Fruit fly (Drosophila melanogaster) whole organism, embryonic: Measurements from ENCODE around the gene Plzf.

Experiments
- C15 ChIP-seq: fragments of 200-800 bp; sonication (Bioruptor generic); IDR thresholded peaks from 3 replicates; pipeline ENCODE4 v1.3.6; 2022; ENCODE audit warnings: missing biosample characterization, missing genetic modification characterization
- CG10147 ChIP-seq: fragments of 200-800 bp; sonication (Bioruptor generic); optimal IDR thresholded peaks from 2 replicates; lab custom pipeline; 2019; ENCODE audit warnings: missing biosample characterization, mild to moderate bottlenecking, missing genetic modification characterization, moderate library complexity
- CG10979 ChIP-seq: fragments of 200-800 bp; sonication (Bioruptor generic); optimal IDR thresholded peaks from 2 replicates; lab custom pipeline; 2018; ENCODE audit warnings: missing biosample characterization, mild to moderate bottlenecking, missing genetic modification characterization, moderate library complexity
- CG11093 ChIP-seq: fragments of 200-800 bp; sonication (Bioruptor generic); IDR thresholded peaks from 3 replicates; pipeline ENCODE4 v1.3.6; 2022; ENCODE audit warnings: missing biosample characterization, missing genetic modification characterization
- CG12769 ChIP-seq: fragments of 200-800 bp; sonication (Bioruptor generic); optimal IDR thresholded peaks from 2 replicates; lab custom pipeline; 2019; ENCODE audit warnings: missing biosample characterization, mild to moderate bottlenecking, missing genetic modification characterization, moderate library complexity
- CG1529 ChIP-seq: fragments of 200-800 bp; sonication (Bioruptor generic); optimal IDR thresholded peaks from 3 replicates; lab custom pipeline; 2018; ENCODE audit warnings: missing biosample characterization, missing genetic modification characterization
- CG16813 ChIP-seq: fragments of 200-800 bp; sonication (Bioruptor generic); IDR thresholded peaks from 3 replicates; pipeline ENCODE4 v1.3.6; 2022; ENCODE audit warnings: missing biosample characterization, missing genetic modification characterization; ENCODE audit not compliant: partially characterized antibody
- CG17328 ChIP-seq: fragments of 200-800 bp; sonication (Bioruptor generic); IDR thresholded peaks from 2 replicates; pipeline ENCODE4 v1.3.6; 2022; ENCODE audit warnings: missing biosample characterization, missing genetic modification characterization
- CG17385 ChIP-seq: fragments of 200-800 bp; sonication (Bioruptor generic); optimal IDR thresholded peaks from 3 replicates; lab custom pipeline; 2018; ENCODE audit warnings: missing biosample characterization, mild to moderate bottlenecking, missing genetic modification characterization
- CG17802 ChIP-seq: fragments of 200-800 bp; sonication (Bioruptor generic); optimal IDR thresholded peaks from 2 replicates; lab custom pipeline; 2018; ENCODE audit warnings: missing biosample characterization, mild to moderate bottlenecking, missing genetic modification characterization, moderate library complexity
- CG18599 ChIP-seq: fragments of 200-800 bp; sonication (Bioruptor generic); optimal IDR thresholded peaks from 3 replicates; lab custom pipeline; 2017; ENCODE audit warnings: missing biosample characterization, missing genetic modification characterization, mild to moderate bottlenecking, moderate library complexity, missing genetic modification reagents
- CG31365 ChIP-seq: fragments of 200-800 bp; sonication (Bioruptor generic); optimal IDR thresholded peaks from 2 replicates; lab custom pipeline; 2018; ENCODE audit warnings: missing biosample characterization, mild to moderate bottlenecking, missing genetic modification characterization
- CG4360 ChIP-seq: fragments of 200-800 bp; sonication (Bioruptor generic); IDR thresholded peaks from 2 replicates; pipeline ENCODE4 v1.3.6; 2022; ENCODE audit warnings: missing biosample characterization, missing genetic modification characterization
- CG4707 ChIP-seq: fragments of 200-800 bp; sonication (Bioruptor generic); optimal IDR thresholded peaks from 2 replicates; lab custom pipeline; 2018; ENCODE audit warnings: missing biosample characterization, mild to moderate bottlenecking, missing genetic modification characterization, moderate library complexity
- CG6654 ChIP-seq: fragments of 200-800 bp; sonication (Bioruptor generic); optimal IDR thresholded peaks from 2 replicates; lab custom pipeline; 2017; ENCODE audit warnings: missing biosample characterization, mild to moderate bottlenecking, missing genetic modification characterization
- CG7928 ChIP-seq: fragments of 200-800 bp; sonication (Bioruptor generic); optimal IDR thresholded peaks from 2 replicates; lab custom pipeline; 2017; ENCODE audit warnings: missing biosample characterization, mild to moderate bottlenecking, missing genetic modification characterization
- CG8281 ChIP-seq: fragments of 200-800 bp; sonication (Bioruptor generic); optimal IDR thresholded peaks from 2 replicates; lab custom pipeline; 2018; ENCODE audit warnings: missing biosample characterization, mild to moderate bottlenecking, missing genetic modification characterization, moderate library complexity
- CkIIα-i1 ChIP-seq: fragments of 200-800 bp; sonication (Bioruptor generic); IDR thresholded peaks from 2 replicates; pipeline ENCODE4 v1.3.6; 2022; ENCODE audit warnings: missing biosample characterization, missing genetic modification characterization
- Elba2 ChIP-seq: fragments of 200-800 bp; sonication (Bioruptor generic); optimal IDR thresholded peaks from 3 replicates; lab custom pipeline; 2016; ENCODE audit warnings: missing biosample characterization, missing genetic modification characterization
- HHEX ChIP-seq: fragments of 200-800 bp; sonication (Bioruptor generic); optimal IDR thresholded peaks from 3 replicates; lab custom pipeline; 2017; ENCODE audit warnings: missing biosample characterization, mild to moderate bottlenecking, missing genetic modification characterization, missing genetic modification reagents
- HLH54F ChIP-seq: fragments of 200-800 bp; sonication (Bioruptor generic); optimal IDR thresholded peaks from 3 replicates; lab custom pipeline; 2016; ENCODE audit warnings: missing biosample characterization, missing genetic modification characterization
- Hr51 ChIP-seq, 2 experiments: fragments of 200-800 bp; sonication (Bioruptor generic); optimal IDR thresholded peaks; 2 replicates in 1 of 2; 3 replicates in 1 of 2; lab custom pipeline; 2016 to 2018; ENCODE audit warnings: missing biosample characterization in 2 of 2, missing genetic modification characterization in 2 of 2, mild to moderate bottlenecking in 1 of 2, moderate library complexity in 1 of 2
- Mrtf ChIP-seq: fragments of 200-800 bp; sonication (Bioruptor generic); IDR thresholded peaks from 3 replicates; pipeline ENCODE4 v1.3.6; 2022; ENCODE audit warnings: missing biosample characterization, missing genetic modification characterization
- NFAT ChIP-seq: fragments of 200-800 bp; sonication (Bioruptor generic); IDR thresholded peaks from 2 replicates; pipeline ENCODE4 v1.3.6; 2022; ENCODE audit warnings: missing biosample characterization, missing genetic modification characterization
- Nf-YB ChIP-seq: fragments of 200-800 bp; sonication (Bioruptor generic); optimal IDR thresholded peaks from 3 replicates; lab custom pipeline; 2019; ENCODE audit warnings: missing biosample characterization, mild to moderate bottlenecking, missing genetic modification characterization, moderate library complexity
- bowl ChIP-seq: fragments of 200-800 bp; sonication (Bioruptor generic); IDR thresholded peaks from 2 replicates; pipeline ENCODE4 v1.3.6; 2022; ENCODE audit warnings: missing biosample characterization, missing genetic modification characterization
- cas ChIP-seq: fragments of 200-800 bp; sonication (Bioruptor generic); IDR thresholded peaks from 2 replicates; pipeline ENCODE4 v1.3.6; 2022; ENCODE audit warnings: missing biosample characterization, missing genetic modification characterization
- chm ChIP-seq: fragments of 200-800 bp; sonication (Bioruptor generic); IDR thresholded peaks from 2 replicates; pipeline ENCODE4 v1.3.6; 2022; ENCODE audit warnings: missing biosample characterization, missing genetic modification characterization
- ci ChIP-seq: fragments of 200-800 bp; sonication (Bioruptor generic); IDR thresholded peaks from 3 replicates; pipeline ENCODE4 v1.3.6; 2022; ENCODE audit warnings: missing biosample characterization, missing genetic modification characterization
- dimm ChIP-seq: fragments of 200-800 bp; sonication (Bioruptor generic); IDR thresholded peaks from 2 replicates; pipeline ENCODE4 v1.3.6; 2022; ENCODE audit warnings: missing biosample characterization, missing genetic modification characterization
- fd3F ChIP-seq: fragments of 200-800 bp; sonication (Bioruptor generic); optimal IDR thresholded peaks from 2 replicates; lab custom pipeline; 2018; ENCODE audit warnings: missing biosample characterization, mild to moderate bottlenecking, missing genetic modification characterization, moderate library complexity
- gro ChIP-seq: fragments of 200-800 bp; sonication (Bioruptor generic); optimal IDR thresholded peaks from 2 replicates; lab custom pipeline; 2016; ENCODE audit warnings: missing biosample characterization, missing genetic modification characterization
- ham ChIP-seq: fragments of 200-800 bp; sonication (Bioruptor generic); IDR thresholded peaks from 2 replicates; pipeline ENCODE4 v1.3.6; 2022; ENCODE audit warnings: missing biosample characterization, missing genetic modification characterization
- ind ChIP-seq: fragments of 200-800 bp; sonication (Bioruptor generic); optimal IDR thresholded peaks from 3 replicates; lab custom pipeline; 2016; ENCODE audit warnings: missing biosample characterization, missing genetic modification characterization
- insv ChIP-seq, 2 experiments: fragments of 200-800 bp; sonication (Bioruptor generic); optimal IDR thresholded peaks; 3 replicates each; lab custom pipeline; 2016 to 2018; ENCODE audit warnings: missing biosample characterization in 2 of 2, missing genetic modification characterization in 2 of 2
- jumu ChIP-seq: fragments of 200-800 bp; sonication (Bioruptor generic); optimal IDR thresholded peaks from 3 replicates; lab custom pipeline; 2016; ENCODE audit warnings: missing biosample characterization, missing genetic modification characterization
- nmo ChIP-seq: fragments of 200-800 bp; sonication (Bioruptor generic); optimal IDR thresholded peaks from 2 replicates; lab custom pipeline; 2018; ENCODE audit warnings: missing biosample characterization, mild to moderate bottlenecking, missing genetic modification characterization, moderate library complexity
- onecut ChIP-seq: fragments of 200-800 bp; sonication (Bioruptor generic); IDR thresholded peaks from 2 replicates; pipeline ENCODE4 v1.3.6; 2022; ENCODE audit warnings: missing biosample characterization, missing genetic modification characterization
- org-1 ChIP-seq: fragments of 200-800 bp; sonication (Bioruptor generic); optimal IDR thresholded peaks from 2 replicates; lab custom pipeline; 2017; ENCODE audit warnings: missing biosample characterization, missing genetic modification characterization
- pan ChIP-seq, 4 experiments: fragments of >200 bp in 3 of 4; fragments of 200-800 bp in 1 of 4; sonication (Bioruptor generic) in 1 of 4; optimal IDR thresholded peaks in 3 of 4; IDR thresholded peaks in 1 of 4; 2 replicates each; pipeline versions ENCODE4 v1.3.6 to Lab custom; 2017 to 2022; ENCODE audit warnings: missing biosample characterization in 2 of 4, missing genetic modification characterization in 2 of 4, mixed read lengths in 1 of 4
- pho ChIP-seq: fragments of 200-800 bp; sonication (Bioruptor generic); optimal IDR thresholded peaks from 2 replicates; lab custom pipeline; 2016; ENCODE audit warnings: missing biosample characterization, missing genetic modification characterization
- pnt ChIP-seq: fragments of 200-800 bp; sonication (Bioruptor generic); optimal IDR thresholded peaks from 3 replicates; lab custom pipeline; 2016; ENCODE audit warnings: missing biosample characterization, missing genetic modification characterization
- pum ChIP-seq: fragments of 200-800 bp; sonication (Bioruptor generic); optimal IDR thresholded peaks from 2 replicates; lab custom pipeline; 2016; ENCODE audit warnings: missing biosample characterization, missing genetic modification characterization
- pzg ChIP-seq: fragments of 200-800 bp; sonication (Bioruptor generic); optimal IDR thresholded peaks from 3 replicates; lab custom pipeline; 2018; ENCODE audit warnings: missing biosample characterization, mild to moderate bottlenecking, missing genetic modification characterization, moderate library complexity
- ro ChIP-seq: fragments of 200-800 bp; sonication (Bioruptor generic); IDR thresholded peaks from 2 replicates; pipeline ENCODE4 v1.3.6; 2022; ENCODE audit warnings: missing biosample characterization, missing genetic modification characterization
- sob ChIP-seq: fragments of 200-800 bp; sonication (Bioruptor generic); IDR thresholded peaks from 2 replicates; pipeline ENCODE4 v1.3.6; 2022; ENCODE audit warnings: missing biosample characterization, missing genetic modification characterization
- tna ChIP-seq: fragments of 200-800 bp; sonication (Bioruptor generic); IDR thresholded peaks from 2 replicates; pipeline ENCODE4 v1.3.6; 2022; ENCODE audit warnings: missing biosample characterization, missing genetic modification characterization; ENCODE audit not compliant: partially characterized antibody
- tx ChIP-seq: fragments of 200-800 bp; sonication (Bioruptor generic); optimal IDR thresholded peaks from 2 replicates; lab custom pipeline; 2016; ENCODE audit warnings: missing biosample characterization, missing genetic modification characterization
- vnd ChIP-seq: fragments of 200-800 bp; sonication (Bioruptor generic); IDR thresholded peaks from 3 replicates; pipeline ENCODE4 v1.3.6; 2022; ENCODE audit warnings: missing biosample characterization, missing genetic modification characterization; ENCODE audit not compliant: partially characterized antibody

Gene Plzf

DNA sequence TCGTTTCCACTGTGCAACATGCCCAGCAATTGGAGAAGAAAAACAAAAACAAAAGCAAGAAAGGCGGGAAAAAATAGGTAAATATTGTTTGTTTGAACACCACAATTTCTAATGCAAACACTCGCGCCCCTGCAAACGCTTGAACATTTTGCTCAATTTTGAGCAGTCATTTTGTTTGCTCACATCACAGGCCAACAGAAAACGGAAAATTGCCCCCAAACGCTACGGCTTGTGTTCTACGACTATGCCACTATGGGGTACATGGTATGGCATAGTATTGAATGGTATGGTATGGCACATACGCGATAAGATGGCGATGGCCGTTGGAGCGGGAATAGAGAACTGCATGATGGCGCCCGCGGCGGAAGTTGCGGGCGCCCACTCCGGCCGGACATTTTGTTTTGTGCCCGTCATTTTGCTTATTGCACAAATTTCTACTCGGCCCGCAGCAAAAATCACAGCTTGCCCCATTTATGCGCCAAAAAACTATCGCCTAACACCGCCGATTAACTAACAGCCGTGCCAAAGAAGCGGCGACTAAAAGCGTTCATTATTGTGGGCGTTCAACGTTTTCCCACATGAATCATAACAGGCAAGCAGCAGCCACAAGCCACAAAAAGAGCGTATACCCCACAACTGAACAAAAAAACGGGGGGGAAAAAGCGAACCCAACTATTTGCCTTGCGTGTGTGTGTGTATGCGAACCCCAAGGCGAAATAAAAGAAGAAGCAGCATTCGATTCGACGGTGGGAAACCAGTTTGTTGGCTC lies 44.3 kb downstream of the Plzf start (continued):
- TF ChIP-seq Mrtf (GFP tag; lab: Robert Waterston, UW) (no peak), cas (no peak), dimm (no peak), HLH54F (no peak), CG10147 (peak; percentile 39), tna (no peak), ind (no peak), onecut (GFP tag; lab: Robert Waterston, UW) (peak; percentile 44), tx (GFP tag; lab: Kevin White, UChicago) (peak; percentile 22), pnt (GFP tag; lab: Kevin White, UChicago) (peak; percentile 32), ci (GFP tag; lab: Robert Waterston, UW) (no peak), CG16813 (GFP tag; lab: Robert Waterston, UW) (no peak), CG6654 (GFP tag; lab: Kevin White, UChicago) (peak; percentile 26), CG11093 (GFP tag; lab: Robert Waterston, UW) (no peak), pho (peak; percentile 28), CG18599 (GFP tag; lab: Kevin White, UChicago) (peak; percentile 82), pan (optimal IDR thresholded peaks at IDR 0.05; lab: Kevin White, UChicago) (no peak), pan (GFP tag; optimal IDR thresholded peaks at IDR 0.05 in 1 of 2, IDR thresholded peaks at IDR 0.05 in 1 of 2) (no peak), CG17385 (peak; percentile 91), sob (GFP tag; lab: Robert Waterston, UW) (no peak), jumu (GFP tag; lab: Kevin White, UChicago) (no peak), CG4707 (GFP tag; lab: Kevin White, UChicago) (peak; percentile 88), CG4360 (GFP tag; lab: Robert Waterston, UW) (no peak), CkIIα-i1 (GFP tag; lab: Robert Waterston, UW) (no peak), Nf-YB (GFP tag; lab: Kevin White, UChicago) (no peak), fd3F (GFP tag; lab: Kevin White, UChicago) (no peak), ham (GFP tag; lab: Robert Waterston, UW) (no peak), CG17802 (tag; lab: Kevin White, UChicago) (peak; percentile 43), org-1 (GFP tag; lab: Kevin White, UChicago) (peak; percentile 85), CG8281 (peak; percentile 33), chm (GFP tag; lab: Robert Waterston, UW) (no peak), nmo (GFP tag; lab: Kevin White, UChicago) (no peak), C15 (GFP tag; lab: Robert Waterston, UW) (no peak), pzg (GFP tag; lab: Kevin White, UChicago) (no peak), bowl (GFP tag; lab: Robert Waterston, UW) (no peak), HHEX (GFP tag; lab: Kevin White, UChicago) (peak; percentile 79), CG10979 (tag; lab: Kevin White, UChicago) (peak; percentile 24), CG12769 (peak; percentile 91), ro (no peak), CG17328 (no peak), pum (GFP tag; lab: Kevin White, UChicago) (no peak), Hr51 (GFP tag; optimal IDR thresholded peaks at IDR 0.05; lab: Kevin White, UChicago) (peak in 1 of 2 experiments; percentile 15), Elba2 (GFP tag; lab: Kevin White, UChicago) (no peak), NFAT (GFP tag; lab: Robert Waterston, UW) (no peak), gro (GFP tag; lab: Kevin White, UChicago) (peak; percentile 42), vnd (GFP tag; lab: Robert Waterston, UW) (no peak), CG7928 (peak; percentile 38), insv (GFP tag; optimal IDR thresholded peaks at IDR 0.05; lab: Kevin White, UChicago) (no peak), CG1529 (GFP tag; lab: Kevin White, UChicago) (peak; percentile 82), CG31365 (tag; lab: Kevin White, UChicago) (peak; percentile 77)
